Fruit fly (Drosophila melanogaster) whole organism, embryonic: Measurements from ENCODE around the gene CG33230.

Experiments used
- CG10543 ChIP-seq: fragments of 200-800 bp; sonication (Bioruptor generic); optimal IDR thresholded peaks from 3 replicates; lab custom pipeline; 2017; ENCODE audit warnings: missing biosample characterization, mild to moderate bottlenecking, missing genetic modification characterization, moderate library complexity
- CG11723 ChIP-seq: fragments of 200-800 bp; sonication (Bioruptor generic); optimal IDR thresholded peaks from 2 replicates; lab custom pipeline; 2017; ENCODE audit warnings: missing biosample characterization, mild to moderate bottlenecking, missing genetic modification characterization
- CG12236 ChIP-seq: fragments of 200-800 bp; sonication (Bioruptor generic); optimal IDR thresholded peaks from 2 replicates; lab custom pipeline; 2016; ENCODE audit warnings: missing biosample characterization, missing genetic modification characterization
- CG12942 ChIP-seq: fragments of 200-800 bp; sonication (Bioruptor generic); optimal IDR thresholded peaks from 3 replicates; lab custom pipeline; 2016; ENCODE audit warnings: missing biosample characterization, missing genetic modification characterization
- CG13624 ChIP-seq: fragments of 200-800 bp; sonication (Bioruptor generic); optimal IDR thresholded peaks from 2 replicates; lab custom pipeline; 2016; ENCODE audit warnings: missing biosample characterization, missing genetic modification characterization
- CG14441 ChIP-seq: fragments of 200-800 bp; sonication (Bioruptor generic); IDR thresholded peaks from 2 replicates; pipeline ENCODE4 v1.3.6; 2022; ENCODE audit warnings: missing biosample characterization, missing genetic modification characterization
- CG15073 ChIP-seq: fragments of 200-800 bp; sonication (Bioruptor generic); optimal IDR thresholded peaks from 2 replicates; lab custom pipeline; 2016; ENCODE audit warnings: missing biosample characterization, missing genetic modification characterization
- CG1603 ChIP-seq: fragments of 200-800 bp; sonication (Bioruptor generic); optimal IDR thresholded peaks from 2 replicates; lab custom pipeline; 2019; ENCODE audit warnings: missing biosample characterization, mild to moderate bottlenecking, missing genetic modification characterization, moderate library complexity
- CG1647 ChIP-seq: fragments of 200-800 bp; sonication (Bioruptor generic); optimal IDR thresholded peaks from 3 replicates; lab custom pipeline; 2016; ENCODE audit warnings: missing biosample characterization, missing genetic modification characterization
- CG17385 ChIP-seq: fragments of 200-800 bp; sonication (Bioruptor generic); optimal IDR thresholded peaks from 3 replicates; lab custom pipeline; 2018; ENCODE audit warnings: missing biosample characterization, mild to moderate bottlenecking, missing genetic modification characterization
- CG17829 ChIP-seq: fragments of 200-800 bp; optimal IDR thresholded peaks from 2 replicates; lab custom pipeline; 2019; ENCODE audit warnings: missing biosample characterization, mild to moderate bottlenecking, missing genetic modification characterization, moderate library complexity
- CG18764 ChIP-seq: fragments of 200-800 bp; sonication (Bioruptor generic); optimal IDR thresholded peaks from 3 replicates; lab custom pipeline; 2016; ENCODE audit warnings: missing biosample characterization, missing genetic modification characterization
- CG30431 ChIP-seq: fragments of 200-800 bp; sonication (Bioruptor generic); optimal IDR thresholded peaks from 2 replicates; lab custom pipeline; 2017; ENCODE audit warnings: missing biosample characterization, missing genetic modification characterization
- CG32767 ChIP-seq: fragments of 200-800 bp; sonication (Bioruptor generic); IDR thresholded peaks from 2 replicates; pipeline ENCODE4 v1.3.6; 2022; ENCODE audit warnings: missing biosample characterization, missing genetic modification characterization
- CG33557 ChIP-seq: fragments of 200-800 bp; sonication (Bioruptor generic); optimal IDR thresholded peaks from 2 replicates; lab custom pipeline; 2019; ENCODE audit warnings: missing biosample characterization, mild to moderate bottlenecking, missing genetic modification characterization, moderate library complexity
- CG4820 ChIP-seq: fragments of 200-800 bp; sonication (Bioruptor generic); optimal IDR thresholded peaks from 3 replicates; lab custom pipeline; 2016; ENCODE audit warnings: missing biosample characterization, missing genetic modification characterization
- CG6689 ChIP-seq: fragments of 200-800 bp; sonication (Bioruptor generic); IDR thresholded peaks from 2 replicates; pipeline ENCODE4 v1.3.6; 2022; ENCODE audit warnings: missing biosample characterization, missing genetic modification characterization
- CG7372 ChIP-seq: fragments of 200-800 bp; sonication (Bioruptor generic); IDR thresholded peaks from 2 replicates; pipeline ENCODE4 v1.3.6; 2022; ENCODE audit warnings: missing biosample characterization, missing genetic modification characterization
- CG8924 ChIP-seq: fragments of 200-800 bp; optimal IDR thresholded peaks from 3 replicates; lab custom pipeline; 2019; ENCODE audit warnings: missing biosample characterization, mild to moderate bottlenecking, missing genetic modification characterization, moderate library complexity
- Dek ChIP-seq: fragments of 200-800 bp; sonication (Bioruptor generic); optimal IDR thresholded peaks from 3 replicates; lab custom pipeline; 2019; ENCODE audit warnings: missing biosample characterization, mild to moderate bottlenecking, missing genetic modification characterization, moderate library complexity
- Eip74EF ChIP-seq, 2 experiments: fragments of 200-800 bp in 1 of 2; fragments of >200 bp in 1 of 2; sonication (Bioruptor generic) in 1 of 2; optimal IDR thresholded peaks; 2 replicates each; lab custom pipeline; 2017 to 2019; ENCODE audit warnings: missing biosample characterization in 2 of 2, missing genetic modification characterization in 2 of 2, mild to moderate bottlenecking in 1 of 2, moderate library complexity in 1 of 2
- Ets65A ChIP-seq: fragments of 200-800 bp; sonication (Bioruptor generic); peaks from one replicate; lab custom pipeline; 2016; ENCODE audit warnings: missing biosample characterization, missing genetic modification characterization
- HLH3B ChIP-seq: fragments of 200-800 bp; sonication (Bioruptor generic); IDR thresholded peaks from 2 replicates; pipeline ENCODE4 v1.3.6; 2022; ENCODE audit warnings: missing biosample characterization, missing genetic modification characterization
- HLH4C ChIP-seq: fragments of 200-800 bp; sonication (Bioruptor generic); IDR thresholded peaks from 3 replicates; pipeline ENCODE4 v1.3.6; 2022; ENCODE audit warnings: missing biosample characterization, missing genetic modification characterization; ENCODE audit not compliant: partially characterized antibody
- Lpt ChIP-seq: fragments of >200 bp; optimal IDR thresholded peaks from 2 replicates; lab custom pipeline; 2018; ENCODE audit warnings: missing biosample characterization, missing genetic modification characterization
- Myb ChIP-seq: fragments of 200-800 bp; sonication (Bioruptor generic); optimal IDR thresholded peaks from 2 replicates; lab custom pipeline; 2016; ENCODE audit warnings: missing biosample characterization, missing genetic modification characterization
- NK7.1 ChIP-seq: fragments of 200-800 bp; sonication (Bioruptor generic); optimal IDR thresholded peaks from 3 replicates; lab custom pipeline; 2016; ENCODE audit warnings: missing biosample characterization, missing genetic modification characterization
- NfI ChIP-seq: fragments of 200-800 bp; sonication (Bioruptor generic); optimal IDR thresholded peaks from 3 replicates; lab custom pipeline; 2018; ENCODE audit warnings: missing biosample characterization, mild to moderate bottlenecking, missing genetic modification characterization, moderate library complexity
- Rfx ChIP-seq: fragments of 200-800 bp; sonication (Bioruptor generic); IDR thresholded peaks from 2 replicates; pipeline ENCODE4 v1.3.6; 2022; ENCODE audit warnings: missing biosample characterization, missing genetic modification characterization
- Sry-δ ChIP-seq: fragments of 200-800 bp; sonication (Bioruptor generic); optimal IDR thresholded peaks from 2 replicates; lab custom pipeline; 2016; ENCODE audit warnings: missing biosample characterization, missing genetic modification characterization
- Vsx1 ChIP-seq: fragments of 200-800 bp; sonication (Bioruptor generic); optimal IDR thresholded peaks from 2 replicates; lab custom pipeline; 2017; ENCODE audit warnings: missing biosample characterization, mild to moderate bottlenecking, missing genetic modification characterization, missing genetic modification reagents
- Xbp1 ChIP-seq: fragments of 200-800 bp; sonication (Bioruptor generic); optimal IDR thresholded peaks from 3 replicates; lab custom pipeline; 2016; ENCODE audit warnings: missing biosample characterization, mild to moderate bottlenecking, missing genetic modification characterization
- Xrp1 ChIP-seq: fragments of 200-800 bp; sonication (Bioruptor generic); IDR thresholded peaks from 2 replicates; pipeline ENCODE4 v1.3.6; 2022; ENCODE audit warnings: missing biosample characterization, missing genetic modification characterization
- aop ChIP-seq: fragments of 200-800 bp; sonication (Bioruptor generic); IDR thresholded peaks from 2 replicates; pipeline ENCODE4 v1.3.6; 2022; ENCODE audit warnings: missing biosample characterization, missing genetic modification characterization
- ase ChIP-seq: fragments of 200-800 bp; sonication (Bioruptor generic); IDR thresholded peaks from 3 replicates; pipeline ENCODE4 v1.3.6; 2022; ENCODE audit warnings: missing biosample characterization, missing genetic modification characterization
- dysf ChIP-seq: fragments of 200-800 bp; sonication (Bioruptor generic); IDR thresholded peaks from 3 replicates; pipeline ENCODE4 v1.3.6; 2022; ENCODE audit warnings: missing biosample characterization, missing genetic modification characterization
- ftz-f1 ChIP-seq: fragments of 200-800 bp; sonication (Bioruptor generic); optimal IDR thresholded peaks from 2 replicates; lab custom pipeline; 2016; ENCODE audit warnings: missing biosample characterization, missing genetic modification characterization
- gcm ChIP-seq: fragments of 200-800 bp; sonication (Bioruptor generic); optimal IDR thresholded peaks from 2 replicates; lab custom pipeline; 2019; ENCODE audit warnings: missing biosample characterization, mild to moderate bottlenecking, missing genetic modification characterization, moderate library complexity
- ind ChIP-seq: fragments of 200-800 bp; sonication (Bioruptor generic); optimal IDR thresholded peaks from 3 replicates; lab custom pipeline; 2016; ENCODE audit warnings: missing biosample characterization, missing genetic modification characterization
- org-1 ChIP-seq: fragments of 200-800 bp; sonication (Bioruptor generic); optimal IDR thresholded peaks from 2 replicates; lab custom pipeline; 2017; ENCODE audit warnings: missing biosample characterization, missing genetic modification characterization
- pho ChIP-seq: fragments of 200-800 bp; sonication (Bioruptor generic); optimal IDR thresholded peaks from 2 replicates; lab custom pipeline; 2016; ENCODE audit warnings: missing biosample characterization, missing genetic modification characterization
- pnt ChIP-seq: fragments of 200-800 bp; sonication (Bioruptor generic); optimal IDR thresholded peaks from 3 replicates; lab custom pipeline; 2016; ENCODE audit warnings: missing biosample characterization, missing genetic modification characterization
- repo ChIP-seq: fragments of 200-800 bp; sonication (Bioruptor generic); optimal IDR thresholded peaks from 2 replicates; lab custom pipeline; 2016; ENCODE audit warnings: missing biosample characterization, missing genetic modification characterization
- schlank ChIP-seq: fragments of 200-800 bp; sonication (Bioruptor generic); optimal IDR thresholded peaks from 2 replicates; lab custom pipeline; 2018; ENCODE audit warnings: missing biosample characterization, mild to moderate bottlenecking, missing genetic modification characterization
- sens-2 ChIP-seq: fragments of 200-800 bp; sonication (Bioruptor generic); IDR thresholded peaks from 2 replicates; pipeline ENCODE4 v1.3.6; 2022; ENCODE audit warnings: missing biosample characterization, missing genetic modification characterization
- seq ChIP-seq: fragments of 200-800 bp; sonication (Bioruptor generic); IDR thresholded peaks from 2 replicates; pipeline ENCODE4 v1.3.6; 2022; ENCODE audit warnings: missing biosample characterization, missing genetic modification characterization
- slbo ChIP-seq: fragments of 200-800 bp; sonication (Bioruptor generic); IDR thresholded peaks from 2 replicates; pipeline ENCODE4 v1.3.6; 2022; ENCODE audit warnings: missing biosample characterization, missing genetic modification characterization
- sr ChIP-seq: fragments of 200-800 bp; sonication (Bioruptor generic); IDR thresholded peaks from 3 replicates; pipeline ENCODE4 v1.3.6; 2022; ENCODE audit warnings: missing biosample characterization, missing genetic modification characterization
- tll ChIP-seq, 2 experiments: fragments of 200-800 bp in 1 of 2; fragments of >200 bp in 1 of 2; sonication (Bioruptor generic) in 1 of 2; optimal IDR thresholded peaks; 2 replicates each; lab custom pipeline; 2017 to 2019; ENCODE audit warnings: missing biosample characterization in 2 of 2, missing genetic modification characterization in 2 of 2, mild to moderate bottlenecking in 1 of 2, moderate library complexity in 1 of 2
- unc-4 ChIP-seq: fragments of 200-800 bp; sonication (Bioruptor generic); IDR thresholded peaks from 2 replicates; pipeline ENCODE4 v1.3.6; 2022; ENCODE audit warnings: missing biosample characterization, missing genetic modification characterization; ENCODE audit not compliant: partially characterized antibody

Gene CG33230

DNA sequence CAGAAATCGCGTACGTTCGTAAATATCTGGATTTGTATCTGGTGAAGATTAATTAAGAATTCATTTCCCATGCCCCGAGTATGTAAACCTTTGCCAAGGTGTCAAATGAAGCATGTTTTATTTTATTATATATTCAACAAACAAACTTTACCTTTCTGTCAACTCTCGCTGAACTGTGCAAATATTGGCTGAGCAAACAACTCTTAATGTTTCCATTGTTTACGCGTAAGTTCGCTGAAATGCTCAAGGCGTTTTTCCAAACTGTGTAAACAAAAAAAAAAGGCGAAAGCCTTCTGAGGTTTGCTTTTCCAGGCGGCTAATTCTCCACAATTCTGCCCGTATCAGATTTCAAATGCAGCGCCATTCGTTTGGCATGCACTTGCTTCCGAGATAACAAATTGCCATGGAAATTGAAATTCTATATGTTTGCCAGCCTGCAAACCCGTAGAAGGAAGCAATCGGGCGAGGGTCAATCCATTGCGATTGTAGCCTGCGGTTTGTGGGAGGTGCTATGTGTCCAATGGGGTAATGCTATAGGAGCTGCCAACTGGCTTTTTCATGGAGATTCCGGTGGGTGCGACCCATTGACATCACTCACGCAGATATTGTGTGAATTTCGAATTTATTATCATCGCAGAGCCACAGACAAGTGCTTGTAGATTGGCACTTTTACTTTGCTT lies 26.4 kb upstream of the CG33230 start (continued):
- TF ChIP-seq CG18764 (GFP tag; lab: Kevin White, UChicago) (no peak), Ets65A (GFP tag; lab: Kevin White, UChicago) (no peak), CG10543 (GFP tag; lab: Kevin White, UChicago) (peak; percentile 82), Lpt (GFP tag; lab: Kevin White, UChicago) (no peak), NK7.1 (GFP tag; lab: Kevin White, UChicago) (peak; percentile 64), CG17829 (tag; lab: Kevin White, UChicago) (no peak), sr (GFP tag; lab: Robert Waterston, UW) (no peak), slbo (GFP tag; lab: Robert Waterston, UW) (peak; percentile 33), Rfx (peak; percentile 82), CG32767 (GFP tag; lab: Robert Waterston, UW) (peak; percentile 39; the same call in 1 of the 2 replicates), gcm (GFP tag; lab: Kevin White, UChicago) (no peak), CG1603 (tag; lab: Kevin White, UChicago) (no peak), seq (peak; percentile 71; the same call in 1 of the 2 replicates), CG12236 (GFP tag; lab: Kevin White, UChicago) (no peak), dysf (peak; percentile 43; the same call in 1 of the 3 replicates), Eip74EF (GFP tag; optimal IDR thresholded peaks at IDR 0.05; lab: Kevin White, UChicago) (peak in 1 of 2 experiments; percentile 46), Xbp1 (peak; percentile 16), CG7372 (GFP tag; lab: Robert Waterston, UW) (no peak), ase (no peak; the same call in 2 of the 3 replicates), CG4820 (GFP tag; lab: Kevin White, UChicago) (no peak), ftz-f1 (peak; percentile 32), CG13624 (GFP tag; lab: Kevin White, UChicago) (peak; percentile 71), CG33557 (no peak), Myb (GFP tag; lab: Kevin White, UChicago) (no peak), aop (GFP tag; lab: Robert Waterston, UW) (no peak), Dek (tag; lab: Kevin White, UChicago) (peak; percentile 80), CG12942 (GFP tag; lab: Kevin White, UChicago) (peak; percentile 38), HLH3B (GFP tag; lab: Robert Waterston, UW) (peak; percentile 27; the same call in 1 of the 2 replicates), repo (GFP tag; lab: Kevin White, UChicago) (peak; percentile 69), CG30431 (GFP tag; lab: Kevin White, UChicago) (no peak), pho (GFP tag; lab: Kevin White, UChicago) (peak; percentile 82), Vsx1 (GFP tag; lab: Kevin White, UChicago) (peak; percentile 76), NfI (GFP tag; lab: Kevin White, UChicago) (peak; percentile 71), HLH4C (GFP tag; lab: Robert Waterston, UW) (no peak), tll (GFP tag; optimal IDR thresholded peaks at IDR 0.05; lab: Kevin White, UChicago) (no peak), pnt (GFP tag; lab: Kevin White, UChicago) (peak; percentile 1), unc-4 (GFP tag; lab: Robert Waterston, UW) (no peak), CG15073 (GFP tag; lab: Kevin White, UChicago) (no peak), CG1647 (GFP tag; lab: Kevin White, UChicago) (peak; percentile 81), CG11723 (GFP tag; lab: Kevin White, UChicago) (peak; percentile 54), sens-2 (GFP tag; lab: Robert Waterston, UW) (no peak), CG14441 (GFP tag; lab: Robert Waterston, UW) (no peak; the same call in 1 of the 2 replicates), CG8924 (tag; lab: Kevin White, UChicago) (peak; percentile 0), schlank (tag; lab: Kevin White, UChicago) (peak; percentile 93), CG6689 (peak; percentile 36; the same call in 1 of the 2 replicates), Sry-δ (GFP tag; lab: Kevin White, UChicago) (peak; percentile 19), CG17385 (GFP tag; lab: Kevin White, UChicago) (peak; percentile 59), org-1 (peak; percentile 75), Xrp1 (GFP tag; lab: Robert Waterston, UW) (peak; percentile 57; the same call in 1 of the 2 replicates), ind (GFP tag; lab: Kevin White, UChicago) (no peak)
